Fruit fly (Drosophila melanogaster) S2 (cell line): ENCODE data around the gene Ku80.

Source experiments
- CG8478 ChIP-seq: fragments of >200 bp; optimal IDR thresholded peaks from 2 replicates; lab custom pipeline; 2018
- CTCF ChIP-seq, 2 experiments: fragments of >200 bp; optimal IDR thresholded peaks; 2 replicates each; lab custom pipeline; 2018

The Ku80 gene

DNA sequence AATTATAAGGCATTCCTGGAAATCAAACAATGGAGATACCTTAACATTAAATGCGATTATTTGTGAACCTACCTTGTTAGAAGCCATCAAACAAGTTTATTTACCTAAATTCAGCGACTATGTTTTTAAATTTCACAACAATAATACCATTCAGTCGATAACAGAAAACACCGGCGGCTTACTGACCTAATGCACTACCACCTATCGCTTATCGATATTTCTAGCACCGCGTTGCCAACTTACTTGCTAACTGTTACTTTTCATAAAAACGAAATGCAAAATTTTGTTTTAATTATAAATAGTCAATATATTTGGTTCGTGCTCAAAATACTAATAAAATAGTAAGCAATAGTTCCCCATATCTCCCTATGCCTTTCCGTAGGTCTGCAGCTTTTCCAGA lies at the start of gene Ku80:
TSS of gene Ku80 (minus strand) at position 182 of the 400 bp plus-strand sequence.
- TF ChIP-seq CG8478 (lab: Kevin White, UChicago) (no peak), CTCF (optimal IDR thresholded peaks at IDR 0.05; lab: Kevin White, UChicago) (no peak)

DNA sequence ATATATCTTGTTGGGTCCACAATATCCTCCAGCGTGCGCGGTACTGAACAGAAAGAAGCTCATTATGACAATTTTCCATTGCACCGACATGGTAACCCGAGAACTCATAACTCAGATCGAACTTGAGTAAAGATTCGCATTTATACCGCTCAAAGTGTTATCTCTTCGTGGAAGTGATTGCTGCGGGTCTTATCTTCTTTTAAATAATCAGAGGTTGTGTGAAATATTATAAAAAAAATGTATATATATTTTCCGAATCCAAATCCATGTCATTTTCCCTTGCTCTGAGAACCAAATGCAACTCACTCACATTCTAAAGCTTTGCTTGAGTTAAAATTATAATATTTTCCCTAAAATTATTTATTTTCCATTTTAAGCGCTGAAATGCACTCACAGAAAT lies 41.1 kb upstream of the Ku80 start, which contains the start of gene CG42876:
TSS of gene CG42876 (minus strand) at position 101 of the 400 bp plus-strand sequence.
- TF ChIP-seq CTCF (optimal IDR thresholded peaks at IDR 0.05; lab: Kevin White, UChicago) (no peak), CG8478 (lab: Kevin White, UChicago) (no peak)

DNA sequence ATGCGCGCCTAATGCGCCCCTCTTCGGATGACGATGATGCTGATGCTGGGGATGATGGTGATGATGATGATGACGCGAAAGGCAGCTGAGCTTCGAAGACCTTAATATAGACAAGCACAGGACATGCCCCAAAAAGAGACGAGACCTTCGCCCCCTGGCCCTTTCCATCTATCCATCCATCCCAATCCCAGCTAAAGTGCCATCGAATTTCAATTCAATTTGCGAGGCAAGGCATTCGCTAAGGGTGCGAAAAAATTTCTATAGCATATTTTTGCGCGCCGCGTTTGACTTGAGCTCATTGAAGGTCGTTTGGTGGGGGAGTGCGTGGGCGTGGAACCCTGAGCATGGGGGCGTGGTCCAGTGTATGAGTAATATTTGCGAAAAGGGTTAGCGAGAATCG lies 25.3 kb upstream of the Ku80 start:
- TF ChIP-seq CG8478 (lab: Kevin White, UChicago): no peak
- no peak for TF ChIP-seq CTCF (optimal IDR thresholded peaks at IDR 0.05; lab: Kevin White, UChicago)

DNA sequence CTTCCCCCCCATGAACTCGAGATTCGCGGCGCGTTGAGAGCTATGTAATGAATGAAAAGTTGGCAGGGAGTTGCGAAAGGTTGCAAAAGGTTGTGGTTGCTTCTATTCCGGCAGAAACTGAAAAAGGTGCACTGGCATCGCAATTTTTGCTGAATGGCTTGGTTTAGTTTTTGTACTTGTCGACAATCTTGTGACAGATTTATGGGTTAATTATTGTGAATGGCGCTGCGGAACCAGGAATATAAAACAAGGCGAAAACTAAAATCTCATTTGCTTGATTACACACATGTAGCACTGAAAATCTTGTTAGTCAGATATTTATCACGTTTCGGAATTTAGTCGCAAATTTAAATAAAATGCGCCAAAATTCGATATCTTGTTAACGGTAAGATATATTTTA lies 12.8 kb upstream of the Ku80 start, which contains the start of gene t-Grip91:
TSS of gene t-Grip91 (plus strand) at position 301 of the 400 bp plus-strand sequence.
- no peak for TF ChIP-seq CTCF (optimal IDR thresholded peaks at IDR 0.05; lab: Kevin White, UChicago)
- no peak for TF ChIP-seq CG8478 (lab: Kevin White, UChicago)

DNA sequence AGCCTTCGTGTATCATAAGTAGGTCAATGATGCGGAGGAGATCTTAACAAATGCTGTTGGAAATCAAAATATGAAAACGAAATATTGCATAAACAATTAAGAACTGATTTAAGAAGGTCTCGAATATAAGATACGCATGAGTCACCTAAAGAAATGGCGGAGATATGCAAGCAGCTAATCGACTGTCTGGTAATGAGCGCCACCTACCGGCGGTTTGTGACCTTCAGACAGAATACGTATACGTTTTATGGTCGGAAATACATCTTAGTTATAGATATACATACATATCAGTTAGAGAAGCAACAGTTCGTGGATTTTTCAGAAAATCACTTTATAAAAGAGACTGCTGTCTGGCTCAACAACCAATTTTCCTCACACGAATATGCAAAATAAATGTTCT lies 12.0 kb upstream of the Ku80 start:
- TF ChIP-seq CTCF (optimal IDR thresholded peaks at IDR 0.05; lab: Kevin White, UChicago): peak; percentile 80 to 83
- no peak for TF ChIP-seq CG8478 (lab: Kevin White, UChicago)

DNA sequence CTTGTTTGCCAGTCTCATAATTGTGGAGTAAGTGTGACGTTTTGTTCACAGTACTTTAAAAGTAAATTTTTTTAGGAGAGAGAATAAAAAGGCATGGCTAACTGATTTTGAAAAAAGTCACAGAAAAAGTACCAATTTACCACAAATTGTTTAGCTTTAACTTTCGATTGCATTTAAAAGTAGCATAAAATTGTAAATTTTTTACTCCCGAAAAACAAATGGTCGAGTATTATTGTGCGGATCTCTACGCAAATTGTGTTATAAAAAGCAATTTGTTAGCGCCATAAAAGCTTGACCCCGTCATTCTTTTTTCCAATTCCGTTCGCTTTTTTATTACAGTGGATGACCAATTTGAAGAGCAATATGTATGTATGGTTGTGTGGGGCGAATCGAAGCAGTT lies 5.8 kb upstream of the Ku80 start, which contains the start of gene CG43760:
TSS of gene CG43760 (minus strand) at position 101 of the 400 bp plus-strand sequence.
- TF ChIP-seq CTCF (optimal IDR thresholded peaks at IDR 0.05; lab: Kevin White, UChicago): no peak
- TF ChIP-seq CG8478 (lab: Kevin White, UChicago): no peak

DNA sequence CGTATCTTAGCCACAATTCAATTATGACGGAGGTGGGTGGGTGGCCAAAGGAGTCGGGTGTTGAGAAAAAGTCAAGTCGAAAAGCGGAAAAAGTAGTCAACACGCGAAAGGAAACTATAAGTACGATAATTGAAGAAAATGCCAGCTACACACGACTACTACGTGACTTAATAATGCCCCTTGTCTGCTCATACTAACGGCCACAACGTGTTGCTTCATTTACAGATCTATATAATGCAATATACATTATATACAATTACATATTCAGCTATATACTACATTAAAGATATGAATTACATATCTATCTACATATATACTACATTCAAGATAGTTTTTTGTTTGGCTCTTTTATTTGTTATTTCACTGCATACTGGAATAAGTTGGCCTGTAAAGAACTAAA lies 2.1 kb upstream of the Ku80 start, which contains the start of gene CG31826:
TSS of gene CG31826 (minus strand) at position 101 of the 400 bp plus-strand sequence.
- TF ChIP-seq CTCF (optimal IDR thresholded peaks at IDR 0.05; lab: Kevin White, UChicago) (no peak), CG8478 (lab: Kevin White, UChicago) (no peak)

DNA sequence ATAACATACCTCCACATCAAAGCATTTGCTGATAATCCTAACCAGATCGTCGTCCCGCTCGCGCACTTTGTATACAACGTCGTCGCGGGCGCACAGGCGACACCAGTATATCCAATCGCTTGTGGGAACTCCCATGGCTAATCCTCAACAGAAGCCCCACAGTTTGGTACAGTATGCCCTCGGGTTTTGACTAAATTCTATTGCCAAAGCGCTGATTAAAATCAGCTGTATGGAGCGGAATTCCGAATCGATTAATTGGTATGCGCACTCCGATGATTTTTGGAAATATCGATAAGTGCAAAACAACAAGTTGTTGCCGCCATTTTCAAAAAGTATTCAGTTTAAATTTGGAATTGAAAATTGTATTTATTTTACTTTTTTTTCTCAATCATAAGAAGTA lies 2.9 kb downstream of the Ku80 start, which contains the start of gene wek:
TSS of gene wek (minus strand) at position 253 of the 400 bp plus-strand sequence.
- TF ChIP-seq CTCF (optimal IDR thresholded peaks at IDR 0.05; lab: Kevin White, UChicago) (no peak), CG8478 (lab: Kevin White, UChicago) (no peak)

DNA sequence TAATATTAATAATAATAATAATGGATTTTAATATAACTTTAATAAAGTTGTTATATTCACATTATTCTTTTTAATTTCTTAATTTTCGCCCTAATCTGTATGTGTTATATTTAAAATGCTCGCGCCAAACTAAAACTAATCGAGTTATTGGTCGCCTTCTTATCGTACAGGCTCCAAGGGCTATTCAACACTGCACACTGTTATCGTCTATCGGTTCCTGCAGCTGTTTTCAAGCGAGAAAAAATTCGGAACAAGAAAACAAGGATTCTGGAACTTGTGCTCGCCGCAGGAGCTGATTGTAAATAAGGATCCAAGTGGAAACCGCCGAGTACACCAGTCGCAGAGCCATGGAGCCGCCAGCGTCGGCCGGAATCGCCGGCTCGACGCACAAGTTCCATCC lies 6.9 kb downstream of the Ku80 start, which contains the start of gene CG3793:
TSS of gene CG3793 (plus strand) at position 192 of the 400 bp plus-strand sequence.
- TF ChIP-seq CTCF (optimal IDR thresholded peaks at IDR 0.05; lab: Kevin White, UChicago) (no peak), CG8478 (lab: Kevin White, UChicago) (no peak)

DNA sequence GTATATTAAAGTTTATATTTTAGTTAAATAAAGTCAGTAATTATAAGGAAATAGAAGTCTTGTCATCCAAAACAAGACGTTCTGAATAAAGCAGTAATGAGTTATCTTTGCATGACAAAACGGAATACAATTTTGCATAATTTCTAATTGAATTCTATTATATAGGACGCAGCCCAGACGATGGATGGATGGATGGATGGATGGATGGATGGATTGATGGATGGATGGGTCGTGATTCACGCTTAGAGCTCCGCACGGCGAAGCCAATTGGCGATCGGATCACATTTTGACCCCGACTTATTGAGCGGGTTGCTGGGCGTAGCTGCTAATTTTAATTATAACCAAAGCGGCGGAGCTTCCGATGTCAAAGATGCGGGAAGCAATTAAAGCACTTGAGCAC lies 7.6 kb downstream of the Ku80 start:
- TF ChIP-seq CG8478 (lab: Kevin White, UChicago) (no peak), CTCF (optimal IDR thresholded peaks at IDR 0.05; lab: Kevin White, UChicago) (no peak)

DNA sequence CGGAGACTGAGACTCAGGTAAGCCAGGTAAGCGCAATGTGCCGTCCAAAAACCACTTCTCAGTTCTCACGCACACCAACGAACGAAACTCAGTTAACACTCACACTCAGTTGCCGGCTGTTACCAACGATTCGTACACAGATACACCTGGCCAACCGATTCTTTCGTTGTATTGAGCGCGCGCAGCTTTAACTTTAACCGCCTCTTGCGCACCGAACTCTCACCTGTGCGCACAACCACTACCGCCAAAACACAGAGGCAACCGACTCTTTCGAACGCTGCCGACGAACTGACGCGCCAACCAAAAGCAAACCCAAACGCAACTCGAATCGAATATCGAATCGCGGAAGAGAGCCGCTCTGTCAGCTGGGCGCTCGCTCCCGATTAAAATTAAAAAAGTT lies 8.5 kb downstream of the Ku80 start, which contains the start of gene Gli:
TSS of gene Gli (minus strand) at position 293 of the 400 bp plus-strand sequence.
- TF ChIP-seq CG8478 (lab: Kevin White, UChicago) (no peak), CTCF (optimal IDR thresholded peaks at IDR 0.05; lab: Kevin White, UChicago) (no peak)

DNA sequence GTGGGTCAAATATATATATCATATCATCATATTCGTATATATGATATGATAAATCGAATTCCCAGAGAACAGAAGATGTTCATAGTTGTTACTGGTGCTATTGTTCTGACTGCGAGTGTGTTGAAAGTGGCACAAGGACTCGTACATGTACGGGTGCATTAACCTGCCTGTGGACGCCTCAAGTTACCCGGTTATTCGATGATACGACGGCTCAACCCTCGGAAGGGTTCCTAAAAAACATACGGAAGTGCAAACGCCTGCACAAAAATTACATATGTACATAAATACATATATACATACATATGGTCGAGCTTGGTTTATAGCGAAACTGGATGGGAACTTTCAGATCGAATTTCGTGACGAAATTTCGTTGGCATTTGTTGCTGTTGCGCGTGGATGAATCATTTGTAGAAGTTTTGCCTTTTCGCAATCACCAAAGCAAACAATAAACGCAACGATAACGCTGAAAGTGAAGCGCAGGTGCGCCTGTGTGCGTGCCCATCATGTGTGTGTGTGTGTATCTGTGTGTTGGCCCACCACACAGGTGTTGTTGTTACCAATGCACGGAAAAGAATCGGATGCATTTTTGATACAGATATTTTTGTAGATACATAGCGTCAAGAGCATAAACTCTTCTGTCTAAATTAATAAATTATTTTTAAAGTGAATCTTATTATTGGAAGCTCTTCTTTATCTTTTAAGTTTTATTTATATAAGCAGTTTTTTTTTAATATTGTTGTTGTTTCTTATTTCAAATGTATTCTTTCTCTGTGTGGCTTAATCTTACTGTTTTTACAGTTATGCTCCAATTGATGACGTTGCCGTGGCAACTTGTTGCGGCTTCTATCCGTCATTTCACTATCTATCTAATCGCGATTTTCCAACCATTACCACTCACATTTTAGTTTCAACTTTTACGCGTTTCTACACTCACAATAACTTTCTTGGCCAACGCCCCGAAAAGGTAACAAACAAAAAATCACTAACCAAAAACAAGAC lies 9.3 kb downstream of the Ku80 start:
- TF ChIP-seq CTCF (optimal IDR thresholded peaks at IDR 0.05; lab: Kevin White, UChicago) (no peak), CG8478 (lab: Kevin White, UChicago) (no peak)

DNA sequence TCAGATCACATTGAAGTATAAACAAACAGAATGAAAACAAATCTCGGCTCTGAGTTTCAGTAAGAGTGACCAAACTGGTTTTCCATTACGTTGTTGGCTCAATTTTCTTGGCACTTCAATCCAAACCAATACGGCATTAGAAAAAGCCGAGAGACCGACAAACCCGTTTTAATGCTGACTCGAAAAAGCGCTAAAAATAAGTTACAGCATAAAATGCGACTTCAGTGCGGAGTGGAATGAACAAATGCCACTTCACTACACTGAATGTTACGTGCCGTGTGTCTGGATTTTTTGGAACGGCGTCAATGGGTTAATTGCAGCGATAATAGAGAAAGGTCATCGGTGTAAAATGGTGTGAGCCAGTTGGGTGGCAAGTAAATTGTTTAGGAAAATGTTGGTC lies 10.3 kb downstream of the Ku80 start:
- TF ChIP-seq CTCF (optimal IDR thresholded peaks at IDR 0.05; lab: Kevin White, UChicago): no peak
- no peak for TF ChIP-seq CG8478 (lab: Kevin White, UChicago)

DNA sequence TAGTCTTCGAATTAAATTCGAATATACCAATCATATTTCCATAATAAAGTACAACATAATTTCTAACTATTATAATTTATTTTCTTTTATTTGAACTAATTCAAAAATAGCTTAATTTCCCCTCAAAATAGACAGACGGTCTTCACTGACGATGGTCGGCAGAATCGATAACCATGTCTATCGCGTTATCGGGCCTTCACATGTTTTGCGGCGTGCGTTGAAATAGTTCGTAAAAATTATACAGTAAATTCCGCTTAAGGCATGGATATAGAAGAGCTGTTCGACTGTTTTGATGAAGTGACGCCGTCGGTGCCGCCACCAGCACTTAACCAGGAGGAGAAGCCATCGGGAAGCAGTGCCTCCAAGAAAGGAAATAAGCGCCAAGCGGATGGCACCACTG lies 18.9 kb downstream of the Ku80 start, which contains the start of gene Mtr4:
TSS of gene Mtr4 (plus strand) at position 168 of the 400 bp plus-strand sequence.
- no peak for TF ChIP-seq CG8478 (lab: Kevin White, UChicago)
- no peak for TF ChIP-seq CTCF (optimal IDR thresholded peaks at IDR 0.05; lab: Kevin White, UChicago)

DNA sequence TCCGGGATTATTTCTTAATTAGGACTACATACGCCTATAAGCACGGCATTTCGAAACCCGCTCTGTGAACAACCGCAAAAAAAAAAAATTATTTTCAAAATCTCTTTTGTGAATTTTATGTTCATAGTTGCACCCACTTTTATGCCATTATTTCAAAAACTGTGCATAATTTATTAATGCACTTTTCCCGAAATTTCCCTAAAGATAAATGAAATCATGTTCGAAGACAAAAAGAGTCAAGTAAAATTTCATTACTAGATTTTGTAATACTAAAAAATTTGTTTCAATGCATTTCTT lies 19.8 kb downstream of the Ku80 start:
- no peak for TF ChIP-seq CG8478 (lab: Kevin White, UChicago)
